Fruit fly (Drosophila melanogaster) whole organism, embryonic: ENCODE data around the gene CG13829.
A peak's percentile ranks its signal among the peaks of the same experiment; 100 is the strongest.

Experiments used
- Aef1 ChIP-seq: fragments of 200-800 bp; sonication (Bioruptor generic); IDR thresholded peaks from 3 replicates; pipeline ENCODE4 v1.3.6; 2022; ENCODE audit warnings: missing biosample characterization, missing genetic modification characterization
- CG10321 ChIP-seq: fragments of 200-800 bp; sonication (Bioruptor generic); IDR thresholded peaks from 2 replicates; pipeline ENCODE4 v1.3.6; 2022; ENCODE audit warnings: missing biosample characterization, missing genetic modification characterization
- CG11456 ChIP-seq: fragments of 200-800 bp; sonication (Bioruptor generic); IDR thresholded peaks from 3 replicates; pipeline ENCODE4 v1.3.6; 2022; ENCODE audit warnings: missing biosample characterization, missing genetic modification characterization
- CG12299 ChIP-seq: fragments of 200-800 bp; sonication (Bioruptor generic); optimal IDR thresholded peaks from 2 replicates; lab custom pipeline; 2018; ENCODE audit warnings: missing biosample characterization, mild to moderate bottlenecking, missing genetic modification characterization
- CG14441 ChIP-seq: fragments of 200-800 bp; sonication (Bioruptor generic); IDR thresholded peaks from 2 replicates; pipeline ENCODE4 v1.3.6; 2022; ENCODE audit warnings: missing biosample characterization, missing genetic modification characterization
- CG15514 ChIP-seq: fragments of 200-800 bp; sonication (Bioruptor generic); optimal IDR thresholded peaks from 3 replicates; lab custom pipeline; 2017; ENCODE audit warnings: missing biosample characterization, missing genetic modification characterization, mild to moderate bottlenecking, moderate library complexity, missing genetic modification reagents
- CG15601 ChIP-seq: fragments of 200-800 bp; sonication (Bioruptor generic); optimal IDR thresholded peaks from 3 replicates; lab custom pipeline; 2019; ENCODE audit warnings: missing biosample characterization, mild to moderate bottlenecking, missing genetic modification characterization, moderate library complexity
- CG30403 ChIP-seq: fragments of 200-800 bp; sonication (Bioruptor generic); optimal IDR thresholded peaks from 3 replicates; lab custom pipeline; 2016; ENCODE audit warnings: missing biosample characterization, missing genetic modification characterization
- CG32532 ChIP-seq: fragments of 200-800 bp; sonication (Bioruptor generic); IDR thresholded peaks from 2 replicates; pipeline ENCODE4 v1.3.6; 2022; ENCODE audit warnings: missing biosample characterization, missing genetic modification characterization
- CG32772 ChIP-seq: fragments of 200-800 bp; sonication (Bioruptor generic); IDR thresholded peaks from 2 replicates; pipeline ENCODE4 v1.3.6; 2022; ENCODE audit warnings: missing biosample characterization, missing genetic modification characterization
- CG34422 ChIP-seq: fragments of 200-800 bp; sonication (Bioruptor generic); IDR thresholded peaks from 3 replicates; pipeline ENCODE4 v1.3.6; 2022; ENCODE audit warnings: missing biosample characterization, missing genetic modification characterization
- CG6689 ChIP-seq: fragments of 200-800 bp; sonication (Bioruptor generic); IDR thresholded peaks from 2 replicates; pipeline ENCODE4 v1.3.6; 2022; ENCODE audit warnings: missing biosample characterization, missing genetic modification characterization
- CG6813 ChIP-seq: fragments of 200-800 bp; sonication (Bioruptor generic); optimal IDR thresholded peaks from 2 replicates; lab custom pipeline; 2017; ENCODE audit warnings: missing biosample characterization, missing genetic modification characterization, mild to moderate bottlenecking, moderate library complexity, missing genetic modification reagents
- CG8089 ChIP-seq: fragments of 200-800 bp; sonication (Bioruptor generic); optimal IDR thresholded peaks from 3 replicates; lab custom pipeline; 2016; ENCODE audit warnings: missing biosample characterization, missing genetic modification characterization
- CG9932 ChIP-seq: fragments of 200-800 bp; sonication (Bioruptor generic); IDR thresholded peaks from 2 replicates; pipeline ENCODE4 v1.3.6; 2022; ENCODE audit warnings: missing biosample characterization, missing genetic modification characterization
- Chrac-16 ChIP-seq: fragments of 200-800 bp; sonication (Bioruptor generic); optimal IDR thresholded peaks from 3 replicates; lab custom pipeline; 2016; ENCODE audit warnings: missing biosample characterization, missing genetic modification characterization
- Dbx ChIP-seq: fragments of 200-800 bp; sonication (Bioruptor generic); IDR thresholded peaks from 3 replicates; pipeline ENCODE4 v1.3.6; 2022; ENCODE audit warnings: missing biosample characterization, missing genetic modification characterization
- E2f1 ChIP-seq: fragments of 200-800 bp; sonication (Bioruptor generic); IDR thresholded peaks from 2 replicates; pipeline ENCODE4 v1.3.6; 2022; ENCODE audit warnings: missing biosample characterization, missing genetic modification characterization
- HHEX ChIP-seq: fragments of 200-800 bp; sonication (Bioruptor generic); optimal IDR thresholded peaks from 3 replicates; lab custom pipeline; 2017; ENCODE audit warnings: missing biosample characterization, mild to moderate bottlenecking, missing genetic modification characterization, missing genetic modification reagents
- HLH3B ChIP-seq: fragments of 200-800 bp; sonication (Bioruptor generic); IDR thresholded peaks from 2 replicates; pipeline ENCODE4 v1.3.6; 2022; ENCODE audit warnings: missing biosample characterization, missing genetic modification characterization
- Hr3 ChIP-seq: fragments of 200-800 bp; sonication (Bioruptor generic); optimal IDR thresholded peaks from 3 replicates; lab custom pipeline; 2016; ENCODE audit warnings: missing biosample characterization, missing genetic modification characterization
- Hr78 ChIP-seq, 2 experiments: fragments of 200-800 bp in 1 of 2; fragments of >200 bp in 1 of 2; sonication (Bioruptor generic) in 1 of 2; optimal IDR thresholded peaks; 2 replicates each; lab custom pipeline; 2017 to 2019; ENCODE audit warnings: missing biosample characterization in 2 of 2, missing genetic modification characterization in 2 of 2, mild to moderate bottlenecking in 1 of 2, moderate library complexity in 1 of 2
- Med ChIP-seq: fragments of 200-800 bp; sonication (Bioruptor generic); peaks from one replicate; lab custom pipeline; 2016; ENCODE audit warnings: missing biosample characterization, missing genetic modification characterization, mild to moderate bottlenecking, inconsistent platforms, moderate library complexity
- Meics ChIP-seq: fragments of 200-800 bp; sonication (Bioruptor generic); optimal IDR thresholded peaks from 2 replicates; lab custom pipeline; 2017; ENCODE audit warnings: missing biosample characterization, mild to moderate bottlenecking, missing genetic modification characterization
- chinmo ChIP-seq: fragments of 200-800 bp; sonication (Bioruptor generic); IDR thresholded peaks from 4 replicates; pipeline ENCODE4 v1.3.6; 2022; ENCODE audit warnings: missing biosample characterization, missing genetic modification characterization; ENCODE audit not compliant: partially characterized antibody
- croc ChIP-seq: fragments of 200-800 bp; sonication (Bioruptor generic); conservative IDR thresholded peaks from 3 replicates; pipeline ENCODE4 v1.3.6; 2022; ENCODE audit warnings: missing biosample characterization, missing genetic modification characterization
- dmrt99B ChIP-seq: fragments of 200-800 bp; sonication (Bioruptor generic); optimal IDR thresholded peaks from 2 replicates; lab custom pipeline; 2018; ENCODE audit warnings: missing biosample characterization, mild to moderate bottlenecking, missing genetic modification characterization, moderate library complexity
- dysf ChIP-seq: fragments of 200-800 bp; sonication (Bioruptor generic); IDR thresholded peaks from 3 replicates; pipeline ENCODE4 v1.3.6; 2022; ENCODE audit warnings: missing biosample characterization, missing genetic modification characterization
- gsb ChIP-seq: fragments of 200-800 bp; sonication (Bioruptor generic); IDR thresholded peaks from 2 replicates; pipeline ENCODE4 v1.3.6; 2022; ENCODE audit warnings: missing biosample characterization, missing genetic modification characterization
- ind ChIP-seq: fragments of 200-800 bp; sonication (Bioruptor generic); optimal IDR thresholded peaks from 3 replicates; lab custom pipeline; 2016; ENCODE audit warnings: missing biosample characterization, missing genetic modification characterization
- knrl ChIP-seq: fragments of 200-800 bp; sonication (Bioruptor generic); IDR thresholded peaks from 3 replicates; pipeline ENCODE4 v1.3.6; 2022; ENCODE audit warnings: missing biosample characterization, missing genetic modification characterization; ENCODE audit not compliant: partially characterized antibody
- nmo ChIP-seq: fragments of 200-800 bp; sonication (Bioruptor generic); optimal IDR thresholded peaks from 2 replicates; lab custom pipeline; 2018; ENCODE audit warnings: missing biosample characterization, mild to moderate bottlenecking, missing genetic modification characterization, moderate library complexity
- pan ChIP-seq, 4 experiments: fragments of >200 bp in 3 of 4; fragments of 200-800 bp in 1 of 4; sonication (Bioruptor generic) in 1 of 4; optimal IDR thresholded peaks in 3 of 4; IDR thresholded peaks in 1 of 4; 2 replicates each; pipeline versions ENCODE4 v1.3.6 to Lab custom; 2017 to 2022; ENCODE audit warnings: missing biosample characterization in 2 of 4, missing genetic modification characterization in 2 of 4, mixed read lengths in 1 of 4
- pfk ChIP-seq: fragments of 200-800 bp; sonication (Bioruptor generic); optimal IDR thresholded peaks from 2 replicates; lab custom pipeline; 2018; ENCODE audit warnings: missing biosample characterization, mild to moderate bottlenecking, missing genetic modification characterization, moderate library complexity
- pum ChIP-seq: fragments of 200-800 bp; sonication (Bioruptor generic); optimal IDR thresholded peaks from 2 replicates; lab custom pipeline; 2016; ENCODE audit warnings: missing biosample characterization, missing genetic modification characterization
- schlank ChIP-seq: fragments of 200-800 bp; sonication (Bioruptor generic); optimal IDR thresholded peaks from 2 replicates; lab custom pipeline; 2018; ENCODE audit warnings: missing biosample characterization, mild to moderate bottlenecking, missing genetic modification characterization
- scrt ChIP-seq: fragments of 200-800 bp; sonication (Bioruptor generic); optimal IDR thresholded peaks from 2 replicates; lab custom pipeline; 2018; ENCODE audit warnings: missing biosample characterization, mild to moderate bottlenecking, missing genetic modification characterization, moderate library complexity
- stwl ChIP-seq: fragments of 200-800 bp; sonication (Bioruptor generic); optimal IDR thresholded peaks from 3 replicates; lab custom pipeline; 2018; ENCODE audit warnings: missing biosample characterization, mild to moderate bottlenecking, missing genetic modification characterization, moderate library complexity
- tio ChIP-seq: fragments of 200-800 bp; sonication (Bioruptor generic); optimal IDR thresholded peaks from 2 replicates; lab custom pipeline; 2017; ENCODE audit warnings: missing biosample characterization, missing genetic modification characterization, inconsistent platforms
- tll ChIP-seq, 2 experiments: fragments of 200-800 bp in 1 of 2; fragments of >200 bp in 1 of 2; sonication (Bioruptor generic) in 1 of 2; optimal IDR thresholded peaks; 2 replicates each; lab custom pipeline; 2017 to 2019; ENCODE audit warnings: missing biosample characterization in 2 of 2, missing genetic modification characterization in 2 of 2, mild to moderate bottlenecking in 1 of 2, moderate library complexity in 1 of 2
- vvl ChIP-seq: fragments of 200-800 bp; sonication (Bioruptor generic); IDR thresholded peaks from 2 replicates; pipeline ENCODE4 v1.3.6; 2022; ENCODE audit warnings: missing biosample characterization, missing genetic modification characterization
- zf30C ChIP-seq: fragments of 200-800 bp; sonication (Bioruptor generic); optimal IDR thresholded peaks from 3 replicates; lab custom pipeline; 2018; ENCODE audit warnings: missing biosample characterization, mild to moderate bottlenecking, missing genetic modification characterization

Gene CG13829

DNA sequence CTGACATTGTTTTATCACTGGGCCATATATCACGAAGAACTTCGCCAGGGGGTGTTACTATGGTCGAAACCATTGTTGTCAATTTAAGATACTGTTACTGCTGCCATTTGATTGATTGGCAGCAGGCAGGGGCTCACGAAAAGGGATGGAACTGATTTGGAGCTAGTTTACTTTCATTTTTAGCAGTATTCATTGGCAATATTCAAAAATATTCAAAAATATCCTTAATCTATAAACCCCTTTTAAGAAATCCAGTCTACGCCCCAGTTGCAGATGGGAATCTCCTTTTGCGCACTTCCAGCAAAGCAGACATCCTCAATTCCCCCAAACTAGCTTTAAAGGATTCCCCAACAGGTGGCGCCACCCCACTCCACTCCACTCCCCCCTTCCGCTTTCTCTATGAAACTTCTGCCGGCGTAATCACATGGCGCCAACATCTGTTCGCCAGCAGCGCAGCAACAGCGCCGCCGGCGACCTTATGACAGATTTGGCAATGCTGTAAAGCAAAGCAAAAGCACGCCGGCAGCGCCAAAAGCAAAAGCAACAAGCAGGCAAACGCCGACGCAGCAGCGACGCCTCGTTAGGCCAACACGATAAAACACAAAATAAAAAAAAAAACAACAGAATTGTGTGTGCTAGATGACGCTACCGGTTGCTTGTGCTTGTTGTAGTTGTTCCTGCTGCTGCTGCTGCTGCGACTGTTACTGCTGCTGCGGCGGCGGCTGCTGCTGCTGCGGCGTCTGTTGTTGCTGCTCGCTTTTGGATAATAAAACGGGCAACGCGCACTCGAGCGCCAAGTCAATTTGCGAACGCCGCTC, 6.6 kb upstream of the CG13829 start, which contains the start of gene Irk1 (continued):
- TF ChIP-seq vvl (GFP tag; lab: Robert Waterston, UW): peak; percentile 32; the same call in 1 of the 2 replicates
- peak; percentile 19; the same call in 1 of the 3 replicates for TF ChIP-seq Aef1 (GFP tag; lab: Robert Waterston, UW)
- no peak for TF ChIP-seq CG8089
- no peak for TF ChIP-seq tio (GFP tag; lab: Kevin White, UChicago)
- TF ChIP-seq CG11456 (GFP tag; lab: Robert Waterston, UW): 0 out of 3 replicates have a peak, but pooled peaks have one; percentile 28
- TF ChIP-seq dysf (GFP tag; lab: Robert Waterston, UW): peak; percentile 46; the same call in 1 of the 3 replicates
- TF ChIP-seq chinmo (GFP tag; lab: Robert Waterston, UW): peak; percentile 86; the same call in 2 of the 4 replicates
- peak; percentile 2 for TF ChIP-seq dmrt99B (tag; lab: Kevin White, UChicago)
- no peak for TF ChIP-seq Hr78 (GFP tag; optimal IDR thresholded peaks at IDR 0.05; lab: Kevin White, UChicago)
- peak; percentile 83 for TF ChIP-seq Med (GFP tag; lab: Kevin White, UChicago)
- TF ChIP-seq Meics (GFP tag; lab: Kevin White, UChicago): peak; percentile 26
- no peak for TF ChIP-seq zf30C (GFP tag; lab: Kevin White, UChicago)
- no peak for TF ChIP-seq Chrac-16 (GFP tag; lab: Kevin White, UChicago)
- TF ChIP-seq CG32772 (GFP tag; lab: Robert Waterston, UW): 0 out of 2 replicates have a peak, but pooled peaks have one; percentile 5
- TF ChIP-seq CG34422: peak; percentile 23; the same call in 1 of the 3 replicates
- 0 out of 2 replicates have a peak, but pooled peaks have one; percentile 44 for TF ChIP-seq E2f1 (GFP tag; lab: Robert Waterston, UW)
- TF ChIP-seq CG32532 (GFP tag; lab: Robert Waterston, UW): peak; percentile 57; the same call in 1 of the 2 replicates
- TF ChIP-seq pfk (GFP tag; lab: Kevin White, UChicago): no peak
- TF ChIP-seq CG9932 (GFP tag; lab: Robert Waterston, UW): peak; percentile 31; the same call in 1 of the 2 replicates
- 0 out of 3 replicates have a peak, but pooled peaks have one; percentile 24 for TF ChIP-seq Dbx
- peak; percentile 32; the same call in 1 of the 2 replicates for TF ChIP-seq HLH3B (GFP tag; lab: Robert Waterston, UW)

DNA sequence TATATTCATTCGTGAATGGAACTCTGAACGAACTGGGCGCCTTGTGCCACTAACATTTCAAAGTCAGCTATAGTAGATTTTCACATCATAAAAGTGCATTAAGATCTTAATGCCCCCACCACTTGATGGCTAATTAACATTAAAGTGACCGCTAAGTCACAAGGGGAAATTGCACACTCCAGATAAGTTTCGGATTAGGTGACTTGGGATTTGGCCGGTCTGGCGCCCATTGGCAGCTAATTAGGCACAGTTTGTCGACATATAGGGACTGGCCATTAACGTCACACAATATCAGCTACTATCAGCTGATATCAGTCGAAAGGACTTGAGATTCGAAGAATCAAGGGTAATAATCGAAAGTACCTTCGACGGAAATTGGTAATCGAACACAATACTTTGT, 3.5 kb upstream of the CG13829 start:
- TF ChIP-seq CG8089 (no peak), CG15601 (no peak), schlank (tag; lab: Kevin White, UChicago) (no peak), CG12299 (no peak), croc (GFP tag; lab: Robert Waterston, UW) (no peak), CG14441 (GFP tag; lab: Robert Waterston, UW) (no peak), ind (GFP tag; lab: Kevin White, UChicago) (no peak)
- TF ChIP-seq, all 482 proteins: peak for 0

DNA sequence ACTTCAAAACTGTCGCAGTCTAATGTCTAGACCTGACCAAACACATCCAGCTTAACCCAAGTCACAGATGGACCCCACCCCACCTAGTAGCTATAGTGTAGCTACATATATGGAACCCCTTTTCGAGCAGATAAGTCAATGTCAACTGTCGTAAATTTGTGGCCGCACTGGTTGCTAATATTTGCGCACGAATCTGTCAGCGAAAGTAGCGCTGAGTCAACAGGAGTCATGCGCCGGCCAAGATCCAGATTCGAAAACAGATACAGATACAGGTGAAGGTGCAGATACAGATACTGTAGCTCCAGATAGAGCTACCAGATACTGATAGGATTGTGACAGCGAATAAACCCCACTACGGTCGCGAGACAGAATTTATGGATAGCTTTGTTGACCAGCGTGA, 3.0 kb upstream of the CG13829 start:
- TF ChIP-seq pan (optimal IDR thresholded peaks at IDR 0.05; lab: Kevin White, UChicago) (no peak), pan (GFP tag; optimal IDR thresholded peaks at IDR 0.05 in 1 of 2, IDR thresholded peaks at IDR 0.05 in 1 of 2) (no peak)
- TF ChIP-seq, all 482 proteins: peak for 0

DNA sequence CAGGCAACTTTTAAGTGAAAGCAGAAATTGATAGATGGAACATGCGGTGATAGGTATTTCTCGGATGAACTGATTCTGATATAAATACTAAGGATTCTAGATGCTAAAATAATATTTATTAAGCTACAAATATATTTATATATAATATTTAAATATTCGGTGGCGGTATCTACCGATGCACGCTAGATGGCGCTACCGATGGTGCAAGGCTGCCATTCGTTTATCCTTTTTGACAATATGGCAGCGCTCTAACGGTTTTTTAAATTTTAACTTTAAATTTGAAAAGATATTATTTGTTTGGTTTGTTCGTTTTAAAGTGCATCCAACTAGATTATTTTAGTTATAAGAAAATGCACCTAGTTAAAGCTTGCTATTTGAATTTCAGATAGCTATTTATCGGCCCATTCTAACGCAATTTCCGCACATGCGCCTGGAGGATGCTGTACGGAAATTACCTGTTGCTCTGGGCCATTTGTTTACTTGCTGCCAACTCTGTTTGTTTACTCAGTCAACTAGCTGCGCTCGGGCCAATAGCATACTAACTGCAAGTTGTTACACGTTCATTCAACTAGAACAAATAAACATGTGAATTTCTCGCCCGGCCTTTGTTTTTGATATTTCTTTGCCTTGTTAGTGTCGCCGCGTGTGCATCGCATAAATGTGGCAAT, 1.7 kb downstream of the CG13829 start, which contains the start of gene VhaAC39-2:
Gene VhaAC39-2, minus strand, starts transcription at position 28 of the 668 bp plus-strand sequence.
- peak; percentile 6 for TF ChIP-seq CG15514 (GFP tag; lab: Kevin White, UChicago)
- TF ChIP-seq Chrac-16 (GFP tag; lab: Kevin White, UChicago): peak; percentile 6
- peak; percentile 2 for TF ChIP-seq CG30403 (GFP tag; lab: Kevin White, UChicago)
- TF ChIP-seq Hr3 (GFP tag; lab: Kevin White, UChicago): peak; percentile 27
- no peak for TF ChIP-seq pum (GFP tag; lab: Kevin White, UChicago)
- no peak for TF ChIP-seq CG6813 (GFP tag; lab: Kevin White, UChicago)
- TF ChIP-seq CG6689 (GFP tag; lab: Robert Waterston, UW): no peak
- TF ChIP-seq tll (GFP tag; optimal IDR thresholded peaks at IDR 0.05; lab: Kevin White, UChicago): peak in 1 of 2 experiments; percentile 60
- TF ChIP-seq gsb (GFP tag; lab: Robert Waterston, UW): no peak
- no peak; the same call in 1 of the 2 replicates for TF ChIP-seq CG10321 (GFP tag; lab: Robert Waterston, UW)
- no peak for TF ChIP-seq HHEX (GFP tag; lab: Kevin White, UChicago)
- peak; percentile 28 for TF ChIP-seq nmo
- TF ChIP-seq knrl (GFP tag; lab: Robert Waterston, UW): no peak
- TF ChIP-seq stwl: peak; percentile 36
- TF ChIP-seq scrt: peak; percentile 93
